Worm (Caenorhabditis elegans) whole organism, L2 larva: ENCODE data around the gene nish-1.

Experiments
- nhr-11 ChIP-seq: fragments of 150-350 bp; optimal IDR thresholded peaks from 2 replicates; lab custom pipeline; 2014; ENCODE audit warnings: missing biosample characterization, missing genetic modification characterization
- nhr-129 ChIP-seq: fragments of 150-350 bp; optimal IDR thresholded peaks from 2 replicates; lab custom pipeline; 2014; ENCODE audit warnings: missing biosample characterization, missing genetic modification characterization
- nhr-77 ChIP-seq: fragments of 150-350 bp; optimal IDR thresholded peaks from 2 replicates; lab custom pipeline; 2014; ENCODE audit warnings: missing biosample characterization, missing genetic modification characterization
- skn-1 ChIP-seq: sonication (generic microtip); optimal IDR thresholded peaks from 2 replicates; lab custom pipeline; 2017; ENCODE audit warnings: missing biosample characterization, missing genetic modification characterization
- ztf-11 ChIP-seq: sonication (generic microtip); optimal IDR thresholded peaks from 2 replicates; lab custom pipeline; 2017; ENCODE audit warnings: missing biosample characterization, missing genetic modification characterization

ce11 chrIV:10898160-10898559 lies 34.0 kb downstream of the nish-1 start:
- no peak for TF ChIP-seq ztf-11
- TF ChIP-seq nhr-77 (tag; lab: Kevin White, UChicago): no peak
- no peak for TF ChIP-seq nhr-129 (tag; lab: Kevin White, UChicago)
- no peak for TF ChIP-seq nhr-11 (tag; lab: Kevin White, UChicago)
- no peak for TF ChIP-seq skn-1
